Worm (Caenorhabditis elegans): ENCODE data around the gene F37C12.21.

Gene F37C12.21

ce11 chrIII:7155631-7156030 is 32.5 kb upstream of the F37C12.21 start:
- TF ChIP-seq pha-4 (tag; optimal IDR thresholded peaks at IDR 0.05) (peak; percentile 38), madf-3 (GFP tag; IDR thresholded peaks at IDR 0.05) (peak; percentile 78), ceh-58 (GFP tag; IDR thresholded peaks at IDR 0.05) (no peak), F55B11.4 (tag; optimal IDR thresholded peaks at IDR 0.05; ENCODE audit: borderline replicate concordance, insufficient read depth) (no peak), Y53G8AR.9 (GFP tag; conservative IDR thresholded peaks at IDR 0.05) (peak; percentile 59), T26A5.8 (tag; optimal IDR thresholded peaks at IDR 0.05) (no peak), hsf-1 (GFP tag; IDR thresholded peaks at IDR 0.05) (peak; percentile 85), die-1 (tag; optimal IDR thresholded peaks at IDR 0.05) (peak; percentile 39), hmg-20 (GFP tag; IDR thresholded peaks at IDR 0.05) (no peak), B0019.2 (GFP tag; conservative IDR thresholded peaks at IDR 0.05) (no peak), zfh-2 (GFP tag; conservative IDR thresholded peaks at IDR 0.05) (peak; percentile 81), ceh-100 (GFP tag; IDR thresholded peaks at IDR 0.05) (0 out of 2 replicates have a peak, but pooled peaks have one; percentile 44), zim-3 (tag; optimal IDR thresholded peaks at IDR 0.05) (no peak), F23B12.7 (tag; optimal IDR thresholded peaks at IDR 0.05; ENCODE audit: insufficient read depth) (no peak), sea-2 (GFP tag; IDR thresholded peaks at IDR 0.05) (no peak), F57C9.4 (tag; optimal IDR thresholded peaks at IDR 0.05) (no peak), attf-5 (GFP tag; optimal IDR thresholded peaks at IDR 0.05) (peak; percentile 80), ZK185.1 (tag; optimal IDR thresholded peaks at IDR 0.05; ENCODE audit: poor library complexity, severe bottlenecking) (peak; percentile 54), egl-18 (GFP tag; IDR thresholded peaks at IDR 0.05) (no peak), unc-130 (GFP tag; optimal IDR thresholded peaks at IDR 0.05) (no peak), pbrm-1 (GFP tag; IDR thresholded peaks at IDR 0.05) (peak; percentile 82), dpl-1 (GFP tag; optimal IDR thresholded peaks at IDR 0.05) (no peak), egrh-3 (GFP tag; IDR thresholded peaks at IDR 0.05) (peak; percentile 60; the same call in 1 of the 2 replicates), mes-4 (tag; optimal IDR thresholded peaks at IDR 0.05) (no peak), lsy-27 (tag; optimal IDR thresholded peaks at IDR 0.05; ENCODE audit: borderline replicate concordance, insufficient read depth) (no peak), fkh-3 (tag; optimal IDR thresholded peaks at IDR 0.05) (no peak), mel-28 (tag; optimal IDR thresholded peaks at IDR 0.05; ENCODE audit: borderline replicate concordance) (no peak), rpc-1 (optimal IDR thresholded peaks at IDR 0.05) (no peak), rpc-1 (tag; optimal IDR thresholded peaks at IDR 0.05) (no peak), F57A8.1 (GFP tag; optimal IDR thresholded peaks at IDR 0.05) (no peak), ztf-25 (GFP tag; IDR thresholded peaks at IDR 0.05) (no peak), B0035.1 (tag; optimal IDR thresholded peaks at IDR 0.05) (no peak), Y67H2A.10 (GFP tag; conservative IDR thresholded peaks at IDR 0.05) (peak; percentile 42; the same call in 1 of the 2 replicates), repo-1 (tag; optimal IDR thresholded peaks at IDR 0.05) (peak; percentile 55), nhr-120 (GFP tag; IDR thresholded peaks at IDR 0.05) (no peak), ceh-91 (GFP tag; IDR thresholded peaks at IDR 0.05) (no peak), bed-1 (GFP tag; IDR thresholded peaks at IDR 0.05) (no peak), ztf-6 (GFP tag; IDR thresholded peaks at IDR 0.05) (no peak), F37B4.10 (GFP tag; IDR thresholded peaks at IDR 0.05) (no peak), F22D6.2 (tag; optimal IDR thresholded peaks at IDR 0.05) (peak; percentile 3), him-1 (tag; optimal IDR thresholded peaks at IDR 0.05) (no peak), madf-8 (GFP tag; conservative IDR thresholded peaks at IDR 0.05) (no peak), akir-1 (GFP tag; optimal IDR thresholded peaks at IDR 0.05) (no peak), T07F8.4 (tag; optimal IDR thresholded peaks at IDR 0.05) (peak; percentile 4), atf-7 (tag; optimal IDR thresholded peaks at IDR 0.05) (peak; percentile 94), ekl-4 (GFP tag; IDR thresholded peaks at IDR 0.05) (peak; percentile 85), rcor-1 (GFP tag; IDR thresholded peaks at IDR 0.05) (peak; percentile 30; the same call in 1 of the 2 replicates), let-526 (GFP tag; IDR thresholded peaks at IDR 0.05) (peak; percentile 12; the same call in 1 of the 2 replicates), nhr-90 (tag; optimal IDR thresholded peaks at IDR 0.05) (peak; percentile 19), athp-1 (tag; optimal IDR thresholded peaks at IDR 0.05) (peak; percentile 18)

All from whole organism, young adult.